Worm (Caenorhabditis elegans): ENCODE results near the gene ZK1055.7.

ZK1055.7 gene

DNA sequence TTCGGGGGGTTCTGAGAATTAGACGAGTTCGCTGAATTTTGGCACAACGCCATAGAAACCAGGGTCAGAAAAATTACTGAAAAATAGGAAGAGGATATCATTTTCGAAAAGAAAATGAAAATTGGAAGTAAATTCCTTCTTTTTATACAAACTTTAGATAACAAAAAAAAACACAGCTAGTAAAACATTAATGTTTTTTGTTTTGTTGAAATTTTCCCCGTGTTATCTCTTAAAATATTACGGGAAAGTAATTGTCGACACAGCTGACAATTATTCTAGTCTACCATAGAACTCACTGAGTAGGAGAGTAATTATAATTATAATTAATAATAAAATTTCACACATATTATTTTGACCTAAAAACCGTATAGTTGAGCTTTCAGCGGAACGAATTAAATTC, 46.1 kb downstream of the ZK1055.7 start, which contains the start of gene spp-26:
spp-26 (minus strand) TSS at position 101 of the 400 bp plus-strand sequence.
- no peak for TF ChIP-seq ztf-11 (tag; optimal IDR thresholded peaks at IDR 0.05)
- TF ChIP-seq crh-2 (tag; optimal IDR thresholded peaks at IDR 0.05) = no peak
- TF ChIP-seq nhr-77 (tag; optimal IDR thresholded peaks at IDR 0.05) = no peak
- no peak for TF ChIP-seq nhr-237 (tag; optimal IDR thresholded peaks at IDR 0.05)
- no peak for TF ChIP-seq gmeb-1 (tag; optimal IDR thresholded peaks at IDR 0.05)
- no peak for TF ChIP-seq nhr-11 (tag; optimal IDR thresholded peaks at IDR 0.05)
- no peak for TF ChIP-seq sem-4 (tag; optimal IDR thresholded peaks at IDR 0.05)
- no peak for TF ChIP-seq F13H6.1 (tag; optimal IDR thresholded peaks at IDR 0.05)
- no peak for TF ChIP-seq nhr-10 (tag; optimal IDR thresholded peaks at IDR 0.05)
- TF ChIP-seq zag-1 (tag; optimal IDR thresholded peaks at IDR 0.05) = no peak
- TF ChIP-seq ceh-82 (tag; optimal IDR thresholded peaks at IDR 0.05) = no peak
- TF ChIP-seq unc-62 (GFP tag; optimal IDR thresholded peaks at IDR 0.05) = no peak
- no peak for TF ChIP-seq unc-55 (GFP tag; optimal IDR thresholded peaks at IDR 0.05)
- no peak for TF ChIP-seq aly-2 (tag; optimal IDR thresholded peaks at IDR 0.05)
- TF ChIP-seq mab-5 (tag; optimal IDR thresholded peaks at IDR 0.05) = no peak
- no peak for TF ChIP-seq R02D3.7 (tag; optimal IDR thresholded peaks at IDR 0.05)
- no peak for TF ChIP-seq egl-27 (tag; optimal IDR thresholded peaks at IDR 0.05)
- TF ChIP-seq dmd-4 (tag; optimal IDR thresholded peaks at IDR 0.05) = no peak
- TF ChIP-seq lsy-2 (tag; optimal IDR thresholded peaks at IDR 0.05) = no peak
- no peak for TF ChIP-seq peb-1 (tag; optimal IDR thresholded peaks at IDR 0.05)

DNA sequence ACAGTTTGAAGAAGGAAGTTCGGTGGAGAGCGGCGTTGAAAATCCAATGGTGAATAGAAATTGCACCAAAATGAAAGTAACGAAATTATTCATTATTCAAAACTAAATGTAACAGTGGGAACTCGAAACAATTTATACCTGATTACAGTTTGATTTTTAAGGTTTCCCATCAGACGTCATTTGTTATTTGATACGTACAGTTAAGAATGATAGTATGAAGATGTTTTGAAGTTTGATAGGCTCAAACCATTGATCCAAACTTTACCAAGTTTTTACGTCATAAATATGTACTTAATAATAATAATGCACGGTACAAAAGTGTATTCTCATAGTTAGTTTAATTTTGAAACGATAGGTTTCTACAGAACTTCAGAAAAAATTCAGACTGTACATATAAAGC, 47.1 kb downstream of the ZK1055.7 start, which contains the start of gene spp-20:
spp-20 (minus strand) TSS at position 101 of the 400 bp plus-strand sequence.
- TF ChIP-seq sem-4 (tag; optimal IDR thresholded peaks at IDR 0.05) (no peak), unc-39 (tag; optimal IDR thresholded peaks at IDR 0.05) (no peak), ztf-11 (tag; optimal IDR thresholded peaks at IDR 0.05) (no peak), unc-62 (GFP tag; optimal IDR thresholded peaks at IDR 0.05) (no peak), ztf-1 (GFP tag; conservative IDR thresholded peaks at IDR 0.05) (no peak), dmd-4 (tag; optimal IDR thresholded peaks at IDR 0.05) (no peak), sma-9 (GFP tag; optimal IDR thresholded peaks at IDR 0.05) (no peak), sma-9 (tag; optimal IDR thresholded peaks at IDR 0.05) (no peak), egl-27 (tag; optimal IDR thresholded peaks at IDR 0.05) (no peak), nhr-12 (tag; optimal IDR thresholded peaks at IDR 0.05) (no peak), alr-1 (tag; optimal IDR thresholded peaks at IDR 0.05) (no peak), elt-3 (tag; optimal IDR thresholded peaks at IDR 0.05) (no peak), peb-1 (tag; optimal IDR thresholded peaks at IDR 0.05) (no peak), nhr-23 (tag; optimal IDR thresholded peaks at IDR 0.05) (no peak), lsy-2 (tag; optimal IDR thresholded peaks at IDR 0.05) (no peak)

DNA sequence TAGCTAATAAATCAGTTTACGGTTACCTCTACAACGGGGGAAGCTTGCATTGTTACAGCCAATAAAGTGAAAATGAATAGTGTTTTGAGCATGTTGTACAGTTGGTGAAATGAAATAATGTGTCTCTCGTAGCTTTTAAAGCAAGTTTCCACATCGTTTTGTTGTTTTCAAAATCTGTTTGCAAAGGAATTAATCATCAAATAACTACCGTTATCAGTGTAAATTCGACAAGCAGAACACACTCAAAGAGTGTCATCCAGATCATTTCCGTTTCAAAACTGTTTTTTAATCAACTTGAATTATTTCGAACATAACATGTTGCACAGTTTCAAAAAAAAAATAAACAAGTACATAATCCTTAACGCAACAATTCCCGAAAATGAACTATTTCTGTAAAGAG, 48.1 kb downstream of the ZK1055.7 start, which contains the start of gene spp-27:
spp-27 (minus strand) TSS at position 101 of the 400 bp plus-strand sequence.
- TF ChIP-seq lin-39 (tag; optimal IDR thresholded peaks at IDR 0.05) = no peak
- TF ChIP-seq skn-1 (tag; optimal IDR thresholded peaks at IDR 0.05) = no peak
- no peak for TF ChIP-seq sem-4 (tag; optimal IDR thresholded peaks at IDR 0.05)
- no peak for TF ChIP-seq ZK546.5 (tag; optimal IDR thresholded peaks at IDR 0.05)
- TF ChIP-seq ceh-16 (tag; optimal IDR thresholded peaks at IDR 0.05) = no peak
- no peak for TF ChIP-seq nhr-237 (tag; optimal IDR thresholded peaks at IDR 0.05)
- no peak for TF ChIP-seq lsy-2 (tag; optimal IDR thresholded peaks at IDR 0.05)
- TF ChIP-seq snpc-4 (tag; optimal IDR thresholded peaks at IDR 0.05) = no peak
- no peak for TF ChIP-seq aly-2 (tag; optimal IDR thresholded peaks at IDR 0.05)
- TF ChIP-seq F13H6.1 (tag; optimal IDR thresholded peaks at IDR 0.05) = no peak
- TF ChIP-seq alr-1 (tag; optimal IDR thresholded peaks at IDR 0.05) = no peak
- TF ChIP-seq peb-1 (tag; optimal IDR thresholded peaks at IDR 0.05) = no peak
- TF ChIP-seq nhr-129 (tag; optimal IDR thresholded peaks at IDR 0.05) = no peak
- no peak for TF ChIP-seq nhr-11 (tag; optimal IDR thresholded peaks at IDR 0.05)
- no peak for TF ChIP-seq nhr-6 (tag; optimal IDR thresholded peaks at IDR 0.05)
- TF ChIP-seq crh-2 (tag; optimal IDR thresholded peaks at IDR 0.05) = no peak

DNA sequence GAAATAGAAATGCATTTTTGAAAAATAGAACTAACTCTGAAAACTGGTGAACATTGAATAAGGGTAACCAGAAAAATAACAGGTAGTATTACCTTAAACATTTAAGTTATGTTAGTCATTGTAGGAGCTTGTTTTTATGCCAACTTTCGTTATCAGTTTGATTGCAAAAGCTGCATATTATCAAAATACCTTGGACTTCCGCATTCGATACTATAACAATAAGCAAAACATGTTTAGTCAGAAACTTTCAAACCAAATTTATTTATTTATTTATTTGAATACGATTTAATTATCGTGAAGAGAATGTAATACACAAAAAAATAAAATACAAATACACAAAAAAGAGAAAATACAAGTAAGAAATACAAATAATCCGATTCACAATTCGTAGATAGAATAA, 50.9 kb downstream of the ZK1055.7 start, which contains the start of gene K04A8.19:
K04A8.19 (minus strand) TSS at position 101 of the 400 bp plus-strand sequence.
- TF ChIP-seq ztf-11 (tag; optimal IDR thresholded peaks at IDR 0.05) (no peak), ceh-16 (tag; optimal IDR thresholded peaks at IDR 0.05) (no peak), snpc-4 (tag; optimal IDR thresholded peaks at IDR 0.05) (no peak), ceh-82 (tag; optimal IDR thresholded peaks at IDR 0.05) (no peak), gmeb-1 (tag; optimal IDR thresholded peaks at IDR 0.05) (no peak), nhr-129 (tag; optimal IDR thresholded peaks at IDR 0.05) (no peak), F13H6.1 (tag; optimal IDR thresholded peaks at IDR 0.05) (no peak), nhr-11 (tag; optimal IDR thresholded peaks at IDR 0.05) (no peak), dmd-4 (tag; optimal IDR thresholded peaks at IDR 0.05) (no peak), R02D3.7 (tag; optimal IDR thresholded peaks at IDR 0.05) (no peak), lsy-2 (tag; optimal IDR thresholded peaks at IDR 0.05) (no peak), mab-5 (tag; optimal IDR thresholded peaks at IDR 0.05) (no peak), mdl-1 (tag; optimal IDR thresholded peaks at IDR 0.05) (no peak), sma-3 (GFP tag; optimal IDR thresholded peaks at IDR 0.05) (no peak), ztf-4 (tag; optimal IDR thresholded peaks at IDR 0.05) (no peak), mbf-1 (tag; optimal IDR thresholded peaks at IDR 0.05) (no peak), nhr-21 (tag; optimal IDR thresholded peaks at IDR 0.05) (no peak), Y55F3AM.14 (GFP tag; optimal IDR thresholded peaks at IDR 0.05) (no peak), C34F6.9 (tag; optimal IDR thresholded peaks at IDR 0.05) (no peak), elt-1 (tag; optimal IDR thresholded peaks at IDR 0.05) (no peak)

Measured in whole organism, L2 larva.